Fruit fly (Drosophila melanogaster) whole organism, wandering third instar larva: ENCODE data around the gene CG9917.
A peak's percentile ranks its signal among the peaks of the same experiment; 100 is the strongest.

Experiments used
- Abd-B ChIP-seq: fragments of >200 bp; optimal IDR thresholded peaks from 2 replicates; lab custom pipeline; 2017; ENCODE audit warnings: missing biosample characterization, missing genetic modification characterization
- Dfd ChIP-seq: fragments of >200 bp; optimal IDR thresholded peaks from 2 replicates; lab custom pipeline; 2017; ENCODE audit warnings: missing biosample characterization, missing genetic modification characterization
- HLH106 ChIP-seq: fragments of 200-800 bp; optimal IDR thresholded peaks from 3 replicates; lab custom pipeline; 2019; ENCODE audit warnings: missing biosample characterization, mild to moderate bottlenecking, missing genetic modification characterization, moderate library complexity
- Myc ChIP-seq: fragments of >200 bp; optimal IDR thresholded peaks from 2 replicates; lab custom pipeline; 2017
- br ChIP-seq: fragments of 200-800 bp; sonication (Bioruptor generic); optimal IDR thresholded peaks from 2 replicates; lab custom pipeline; 2016; ENCODE audit warnings: missing biosample characterization, missing genetic modification characterization
- fru ChIP-seq: fragments of 200-800 bp; sonication (Bioruptor generic); optimal IDR thresholded peaks from 3 replicates; lab custom pipeline; 2016; ENCODE audit warnings: missing biosample characterization, mild to moderate bottlenecking, missing genetic modification characterization
- h ChIP-seq: fragments of 200-800 bp; sonication (Bioruptor generic); optimal IDR thresholded peaks from 3 replicates; lab custom pipeline; 2016; ENCODE audit warnings: missing biosample characterization, mild to moderate bottlenecking, missing genetic modification characterization
- lola ChIP-seq: fragments of >200 bp; optimal IDR thresholded peaks from 2 replicates; lab custom pipeline; 2017; ENCODE audit warnings: missing biosample characterization, missing genetic modification characterization
- pan ChIP-seq: fragments of >200 bp; optimal IDR thresholded peaks from 2 replicates; lab custom pipeline; 2017
- psq ChIP-seq: fragments of 200-800 bp; sonication (Bioruptor generic); optimal IDR thresholded peaks from 3 replicates; lab custom pipeline; 2017; ENCODE audit warnings: missing biosample characterization, mild to moderate bottlenecking, missing genetic modification characterization, moderate library complexity
- sage ChIP-seq: fragments of 200-800 bp; sonication (Bioruptor generic); optimal IDR thresholded peaks from 2 replicates; lab custom pipeline; 2016; ENCODE audit warnings: missing biosample characterization, mild to moderate bottlenecking, missing genetic modification characterization
- tai ChIP-seq: sonication (Bioruptor generic); optimal IDR thresholded peaks from 2 replicates; lab custom pipeline; 2016; ENCODE audit warnings: missing biosample characterization, missing genetic modification characterization
- usp ChIP-seq: fragments of >200 bp; optimal IDR thresholded peaks from 2 replicates; lab custom pipeline; 2017; ENCODE audit warnings: missing biosample characterization, missing genetic modification characterization

DNA sequence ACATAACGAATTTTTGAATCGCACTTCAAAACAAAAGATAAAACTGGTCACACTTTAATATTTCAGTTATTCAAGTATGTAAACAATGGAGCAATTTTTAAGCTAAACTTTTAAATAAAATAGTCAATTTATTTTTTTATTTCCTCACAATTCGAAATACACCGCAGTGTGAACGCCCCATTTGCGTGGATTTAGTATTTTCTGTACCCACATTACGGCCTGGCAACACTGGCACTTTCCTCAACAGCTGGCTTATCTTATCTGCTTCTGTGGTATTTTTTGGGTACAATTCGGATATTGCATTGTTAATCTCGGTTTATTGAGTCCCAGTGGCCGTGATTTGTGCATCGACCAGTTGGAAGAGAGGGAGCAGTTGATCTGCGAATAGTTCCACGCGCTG lies 27.0 kb upstream of the CG9917 start, which contains the start of gene sl:
- TF ChIP-seq pan (lab: Kevin White, UChicago) (no peak), HLH106 (tag; lab: Kevin White, UChicago) (no peak), usp (GFP tag; lab: Kevin White, UChicago) (no peak), Abd-B (GFP tag; lab: Kevin White, UChicago) (no peak), fru (GFP tag; lab: Kevin White, UChicago) (no peak), br (GFP tag; lab: Kevin White, UChicago) (no peak), Myc (peak; percentile 12), h (GFP tag; lab: Kevin White, UChicago) (no peak), tai (GFP tag; lab: Kevin White, UChicago) (no peak), Dfd (GFP tag; lab: Kevin White, UChicago) (no peak), lola (GFP tag; lab: Kevin White, UChicago) (no peak), psq (GFP tag; lab: Kevin White, UChicago) (no peak), sage (GFP tag; lab: Kevin White, UChicago) (no peak)
